Fruit fly (Drosophila melanogaster): Measurements from ENCODE around the gene Mal-B2.

- TF ChIP-seq fd96Ca (GFP tag; IDR thresholded peaks at IDR 0.05) (no peak), CG17806 (tag; optimal IDR thresholded peaks at IDR 0.05) (no peak), CG32121 (GFP tag; IDR thresholded peaks at IDR 0.05) (no peak), CG8301 (tag; optimal IDR thresholded peaks at IDR 0.05) (no peak), CG9948 (tag; optimal IDR thresholded peaks at IDR 0.05) (no peak), CG34367 (tag; optimal IDR thresholded peaks at IDR 0.05) (no peak), EcR (GFP tag; optimal IDR thresholded peaks at IDR 0.05) (no peak), CG15710 (tag; optimal IDR thresholded peaks at IDR 0.05) (no peak), Pif1B (GFP tag; optimal IDR thresholded peaks at IDR 0.05) (no peak)
These were observed 9.4 kb upstream of the Mal-B2 start, which contains the start of gene CG31704 for dm6 chr2L:11840391-11840790.
